Worm (Caenorhabditis elegans) whole organism, midembryonic: ENCODE measurements around the gene ZC116.5.

Experiments used
- T22C8.4 ChIP-seq: fragments of 200-800 bp; sonication (Bioruptor generic); IDR thresholded peaks from 2 replicates; pipeline ENCODE4 v1.3.6; 2022; ENCODE audit warnings: missing genetic modification characterization, missing compliant biosample characterization
- flt-1 ChIP-seq: fragments of 200-800 bp; sonication (Bioruptor generic); IDR thresholded peaks from 2 replicates; pipeline ENCODE4 v1.3.6; 2022; ENCODE audit warnings: missing genetic modification characterization, missing compliant biosample characterization
- klf-2 ChIP-seq: fragments of 200-800 bp; sonication (Bioruptor generic); conservative IDR thresholded peaks from 2 replicates; pipeline ENCODE4 v1.3.6; 2022; ENCODE audit warnings: missing genetic modification reagents, missing genetic modification characterization, missing compliant biosample characterization
- med-1 ChIP-seq: sonication (generic microtip); optimal IDR thresholded peaks from 2 replicates; lab custom pipeline; 2017; ENCODE audit warnings: missing genetic modification characterization, mild to moderate bottlenecking, missing compliant biosample characterization, antibody characterized with exemption, missing genetic modification reagents; ENCODE audit not compliant: insufficient read depth
- tab-1 ChIP-seq: fragments of 200-800 bp; sonication (Bioruptor generic); IDR thresholded peaks from 2 replicates; pipeline ENCODE4 v1.3.6; 2022; ENCODE audit warnings: missing genetic modification characterization, missing compliant biosample characterization

- TF ChIP-seq flt-1 (GFP tag; lab: Robert Waterston, UW) (no peak), T22C8.4 (GFP tag; lab: Robert Waterston, UW) (no peak), klf-2 (GFP tag; lab: Robert Waterston, UW) (no peak), tab-1 (GFP tag; lab: Robert Waterston, UW) (no peak), med-1 (no peak)
These were observed 29.5 kb downstream of the ZC116.5 start, which contains the start of gene E02A10.3 for ce11 chrV:12579299-12579698.
